Worm (Caenorhabditis elegans) whole organism, L4/young adult: ENCODE results near the gene M176.16.

Source experiments
- W03F9.2 ChIP-seq: fragments of 150-350 bp; optimal IDR thresholded peaks from 2 replicates; lab custom pipeline; 2014; ENCODE audit warnings: missing biosample characterization, missing genetic modification characterization
- dao-5 ChIP-seq: sonication (generic microtip); optimal IDR thresholded peaks from 2 replicates; lab custom pipeline; 2016; ENCODE audit warnings: missing genotype, missing genetic modification characterization, moderate library complexity, missing compliant biosample characterization
- him-1 ChIP-seq: sonication (generic microtip); optimal IDR thresholded peaks from 2 replicates; lab custom pipeline; 2016; ENCODE audit warnings: missing genotype, missing genetic modification reagents, missing genetic modification characterization, missing compliant biosample characterization

- no peak for TF ChIP-seq W03F9.2 (tag; lab: Kevin White, UChicago)
- no peak for TF ChIP-seq him-1 (tag; lab: Kevin White, UChicago)
- no peak for TF ChIP-seq dao-5 (tag; lab: Kevin White, UChicago)
Measured at ce11 chrII:9454304-9454703, 36.0 kb downstream of the M176.16 start, which contains the start of gene chil-19.
